Worm (Caenorhabditis elegans): Measurements from ENCODE around the gene ztf-22.
A peak's percentile ranks its signal among the peaks of the same experiment; 100 is the strongest.

Gene ztf-22

DNA sequence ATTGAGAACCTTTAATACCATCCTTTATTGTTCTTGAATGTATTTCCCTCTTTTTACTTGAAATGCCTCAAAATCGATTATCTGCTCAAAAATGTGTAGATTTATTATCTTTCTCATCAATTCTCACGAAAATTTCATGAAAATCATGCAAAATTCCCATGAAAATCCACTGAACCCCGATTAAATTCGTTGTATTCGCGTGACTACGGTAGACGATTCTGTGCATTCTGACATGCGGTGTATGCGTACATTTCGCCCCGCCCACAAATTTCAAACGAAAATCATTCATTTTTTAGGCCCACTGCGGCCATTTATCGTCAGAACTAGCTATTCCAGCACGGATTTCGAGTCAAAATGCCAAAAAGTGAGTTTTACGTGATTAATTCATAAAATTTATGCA is 40.6 kb downstream of the ztf-22 start, which contains the start of gene F15D4.5:
TSS of gene F15D4.5 (plus strand) at position 301 of the 400 bp plus-strand sequence.
- TF ChIP-seq nhr-77 (tag; optimal IDR thresholded peaks at IDR 0.05), result no peak
- no peak for TF ChIP-seq nhr-6 (tag; optimal IDR thresholded peaks at IDR 0.05)
- TF ChIP-seq lsy-2 (tag; optimal IDR thresholded peaks at IDR 0.05), result no peak
- TF ChIP-seq ztf-4 (tag; optimal IDR thresholded peaks at IDR 0.05), result no peak
- no peak for TF ChIP-seq ztf-11 (tag; optimal IDR thresholded peaks at IDR 0.05)
- TF ChIP-seq R02D3.7 (tag; optimal IDR thresholded peaks at IDR 0.05), result no peak

DNA sequence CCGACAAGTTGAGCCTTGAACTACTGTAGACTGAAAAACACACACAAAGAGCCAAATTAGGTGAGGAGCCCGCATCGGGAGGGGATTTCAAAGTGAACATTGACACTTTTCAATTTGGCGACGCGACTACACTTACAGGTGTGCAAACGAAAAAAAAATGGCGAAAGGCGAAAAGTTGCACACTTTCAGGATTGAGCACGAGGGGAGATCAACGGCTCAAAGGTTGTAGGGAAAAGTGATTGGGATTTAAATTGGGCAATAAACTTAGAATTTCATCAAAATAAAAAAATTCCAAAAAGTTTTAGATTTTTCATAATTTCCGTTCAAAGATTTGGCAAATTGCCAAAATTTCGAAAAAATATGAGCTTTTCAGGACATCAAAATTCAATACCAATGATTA is 42.6 kb downstream of the ztf-22 start, which contains the start of gene F15D4.4:
TSS of gene F15D4.4 (minus strand) at position 101 of the 400 bp plus-strand sequence.
- TF ChIP-seq mab-5 (tag; optimal IDR thresholded peaks at IDR 0.05) (no peak), ztf-11 (tag; optimal IDR thresholded peaks at IDR 0.05) (no peak), dmd-4 (tag; optimal IDR thresholded peaks at IDR 0.05) (no peak), egl-27 (tag; optimal IDR thresholded peaks at IDR 0.05) (no peak), ztf-1 (GFP tag; conservative IDR thresholded peaks at IDR 0.05) (no peak), ceh-16 (tag; optimal IDR thresholded peaks at IDR 0.05) (no peak), aly-2 (tag; optimal IDR thresholded peaks at IDR 0.05) (no peak), nhr-237 (tag; optimal IDR thresholded peaks at IDR 0.05) (no peak), blmp-1 (tag; optimal IDR thresholded peaks at IDR 0.05; ENCODE audit: insufficient read depth) (no peak), elt-3 (tag; optimal IDR thresholded peaks at IDR 0.05) (no peak), lsy-2 (tag; optimal IDR thresholded peaks at IDR 0.05) (no peak), elt-1 (tag; optimal IDR thresholded peaks at IDR 0.05) (no peak)

DNA sequence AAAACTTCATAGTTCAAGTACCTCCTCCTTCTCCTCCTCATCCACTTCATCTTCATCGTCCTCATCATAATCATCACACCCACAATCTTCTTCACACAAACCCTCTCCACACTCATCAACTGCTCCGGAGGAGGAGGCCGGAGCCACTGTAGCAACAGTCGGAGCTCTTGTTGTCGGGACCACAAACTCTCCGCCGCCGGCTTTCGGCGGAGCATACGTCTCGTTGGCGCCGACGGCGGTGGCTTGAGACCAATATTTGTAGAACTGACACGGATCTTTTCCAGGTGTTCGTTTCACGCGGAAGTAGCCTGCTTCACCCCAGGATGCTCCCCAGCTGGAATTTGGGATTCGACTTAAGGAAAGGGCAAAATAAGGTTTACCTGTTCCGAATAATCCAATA is 46.0 kb downstream of the ztf-22 start:
- TF ChIP-seq lin-11 (tag; optimal IDR thresholded peaks at IDR 0.05) (no peak), egl-27 (tag; optimal IDR thresholded peaks at IDR 0.05) (no peak)

DNA sequence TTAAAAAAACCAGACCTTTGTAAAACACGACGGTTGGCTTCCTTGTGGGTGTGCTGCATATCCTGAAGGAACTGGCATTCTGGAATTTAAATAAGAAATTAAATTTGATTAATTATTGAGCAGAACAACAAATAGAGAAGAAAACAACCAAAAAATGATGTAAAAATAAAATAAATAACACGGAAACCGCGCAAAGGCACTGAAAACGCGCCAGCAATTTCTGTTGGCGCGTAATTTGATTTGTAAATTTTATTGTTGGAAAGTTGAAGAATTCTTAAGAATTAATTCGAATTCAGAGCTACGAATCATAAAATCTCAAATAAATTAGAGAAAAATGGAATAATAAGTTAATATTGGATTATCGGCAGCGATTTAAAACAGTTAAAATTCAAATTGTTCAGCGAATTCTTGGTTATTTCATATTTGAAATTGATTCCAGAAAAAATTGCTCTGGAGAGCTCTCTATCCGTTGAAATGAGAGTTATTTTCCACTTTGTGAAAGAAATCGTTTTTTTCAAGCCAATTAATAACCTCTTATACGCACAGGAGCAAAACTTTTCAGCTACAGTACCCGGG is 47.7 kb downstream of the ztf-22 start, which contains the start of gene romo-1:
TSS of gene romo-1 (minus strand) at position 79 of the 576 bp plus-strand sequence.
- TF ChIP-seq nhr-21 (tag; optimal IDR thresholded peaks at IDR 0.05) (no peak), ceh-82 (tag; optimal IDR thresholded peaks at IDR 0.05) (no peak), ceh-16 (tag; optimal IDR thresholded peaks at IDR 0.05) (no peak), unc-39 (tag; optimal IDR thresholded peaks at IDR 0.05) (no peak), ama-1 (optimal IDR thresholded peaks at IDR 0.05) (no peak), nhr-6 (tag; optimal IDR thresholded peaks at IDR 0.05) (peak; percentile 49), C34F6.9 (tag; optimal IDR thresholded peaks at IDR 0.05) (peak; percentile 88), ztf-11 (tag; optimal IDR thresholded peaks at IDR 0.05) (no peak), nhr-12 (tag; optimal IDR thresholded peaks at IDR 0.05) (no peak), dmd-4 (tag; optimal IDR thresholded peaks at IDR 0.05) (no peak), elt-1 (tag; optimal IDR thresholded peaks at IDR 0.05) (no peak), blmp-1 (tag; optimal IDR thresholded peaks at IDR 0.05; ENCODE audit: insufficient read depth) (peak; percentile 2), zag-1 (tag; optimal IDR thresholded peaks at IDR 0.05) (no peak), nhr-237 (tag; optimal IDR thresholded peaks at IDR 0.05) (no peak), sma-9 (GFP tag; optimal IDR thresholded peaks at IDR 0.05) (peak; percentile 85), sma-9 (tag; optimal IDR thresholded peaks at IDR 0.05) (no peak), lin-13 (GFP tag; optimal IDR thresholded peaks at IDR 0.05) (peak; percentile 64), lsy-2 (tag; optimal IDR thresholded peaks at IDR 0.05) (peak; percentile 70 to 91), nhr-77 (tag; optimal IDR thresholded peaks at IDR 0.05) (no peak), nhr-23 (tag; optimal IDR thresholded peaks at IDR 0.05) (no peak), nhr-10 (tag; optimal IDR thresholded peaks at IDR 0.05) (no peak), unc-62 (GFP tag; optimal IDR thresholded peaks at IDR 0.05) (no peak), mab-5 (tag; optimal IDR thresholded peaks at IDR 0.05) (no peak), fos-1 (tag; optimal IDR thresholded peaks at IDR 0.05) (peak; percentile 40), mdl-1 (tag; optimal IDR thresholded peaks at IDR 0.05) (no peak), skn-1 (tag; optimal IDR thresholded peaks at IDR 0.05) (no peak), nhr-11 (tag; optimal IDR thresholded peaks at IDR 0.05) (no peak), crh-2 (tag; optimal IDR thresholded peaks at IDR 0.05) (peak; percentile 86), F13H6.1 (tag; optimal IDR thresholded peaks at IDR 0.05) (peak; percentile 66), ZK546.5 (tag; optimal IDR thresholded peaks at IDR 0.05) (peak; percentile 1), unc-55 (GFP tag; optimal IDR thresholded peaks at IDR 0.05) (peak; percentile 90), ztf-1 (GFP tag; conservative IDR thresholded peaks at IDR 0.05) (no peak), sma-3 (GFP tag; optimal IDR thresholded peaks at IDR 0.05) (peak; percentile 75), aly-2 (tag; optimal IDR thresholded peaks at IDR 0.05) (no peak), R02D3.7 (tag; optimal IDR thresholded peaks at IDR 0.05) (peak; percentile 19), snpc-4 (tag; optimal IDR thresholded peaks at IDR 0.05) (peak; percentile 64), nhr-25 (tag; optimal IDR thresholded peaks at IDR 0.05) (peak; percentile 56), lin-39 (tag; optimal IDR thresholded peaks at IDR 0.05) (no peak), nhr-129 (tag; optimal IDR thresholded peaks at IDR 0.05) (peak; percentile 41), mbf-1 (tag; optimal IDR thresholded peaks at IDR 0.05) (no peak), gmeb-1 (tag; optimal IDR thresholded peaks at IDR 0.05) (peak; percentile 95), egl-27 (tag; optimal IDR thresholded peaks at IDR 0.05) (no peak), alr-1 (tag; optimal IDR thresholded peaks at IDR 0.05) (no peak)

All from whole organism, L2 larva.